Fruit fly (Drosophila melanogaster) whole organism, embryonic: Measurements from ENCODE around the gene CG32371.

Source experiments
- ATbp ChIP-seq: fragments of 200-800 bp; sonication (Bioruptor generic); optimal IDR thresholded peaks from 2 replicates; lab custom pipeline; 2017; ENCODE audit warnings: missing biosample characterization, mild to moderate bottlenecking, missing genetic modification characterization, missing genetic modification reagents
- BEAF-32 ChIP-seq: fragments of 200-800 bp; sonication (Bioruptor generic); optimal IDR thresholded peaks from 3 replicates; lab custom pipeline; 2017; ENCODE audit warnings: missing biosample characterization, missing genetic modification characterization, mild to moderate bottlenecking, moderate library complexity, missing genetic modification reagents
- CG10147 ChIP-seq: fragments of 200-800 bp; sonication (Bioruptor generic); optimal IDR thresholded peaks from 2 replicates; lab custom pipeline; 2019; ENCODE audit warnings: missing biosample characterization, mild to moderate bottlenecking, missing genetic modification characterization, moderate library complexity
- CG10267 ChIP-seq: fragments of 200-800 bp; sonication (Bioruptor generic); optimal IDR thresholded peaks from 2 replicates; lab custom pipeline; 2018; ENCODE audit warnings: missing biosample characterization, mild to moderate bottlenecking, missing genetic modification characterization, moderate library complexity
- CG10366 ChIP-seq: fragments of 200-800 bp; sonication (Bioruptor generic); IDR thresholded peaks from 2 replicates; pipeline ENCODE4 v1.3.6; 2022; ENCODE audit warnings: missing biosample characterization, missing genetic modification characterization
- CG11093 ChIP-seq: fragments of 200-800 bp; sonication (Bioruptor generic); IDR thresholded peaks from 3 replicates; pipeline ENCODE4 v1.3.6; 2022; ENCODE audit warnings: missing biosample characterization, missing genetic modification characterization
- CG13123 ChIP-seq: fragments of 200-800 bp; sonication (Bioruptor generic); optimal IDR thresholded peaks from 2 replicates; lab custom pipeline; 2016; ENCODE audit warnings: missing biosample characterization, missing genetic modification characterization
- CG13894 ChIP-seq: fragments of 200-800 bp; sonication (Bioruptor generic); optimal IDR thresholded peaks from 3 replicates; lab custom pipeline; 2018; ENCODE audit warnings: missing biosample characterization, mild to moderate bottlenecking, missing genetic modification characterization, moderate library complexity
- CG14860 ChIP-seq: fragments of 200-800 bp; sonication (Bioruptor generic); IDR thresholded peaks from 3 replicates; pipeline ENCODE4 v1.3.6; 2022; ENCODE audit warnings: missing biosample characterization, missing genetic modification characterization; ENCODE audit not compliant: partially characterized antibody
- CG14965 ChIP-seq: fragments of 200-800 bp; sonication (Bioruptor generic); optimal IDR thresholded peaks from 2 replicates; lab custom pipeline; 2016; ENCODE audit warnings: missing biosample characterization, missing genetic modification characterization, borderline replicate concordance
- CG15514 ChIP-seq: fragments of 200-800 bp; sonication (Bioruptor generic); optimal IDR thresholded peaks from 3 replicates; lab custom pipeline; 2017; ENCODE audit warnings: missing biosample characterization, missing genetic modification characterization, mild to moderate bottlenecking, moderate library complexity, missing genetic modification reagents
- CG15601 ChIP-seq: fragments of 200-800 bp; sonication (Bioruptor generic); optimal IDR thresholded peaks from 3 replicates; lab custom pipeline; 2019; ENCODE audit warnings: missing biosample characterization, mild to moderate bottlenecking, missing genetic modification characterization, moderate library complexity
- CG18599 ChIP-seq: fragments of 200-800 bp; sonication (Bioruptor generic); optimal IDR thresholded peaks from 3 replicates; lab custom pipeline; 2017; ENCODE audit warnings: missing biosample characterization, missing genetic modification characterization, mild to moderate bottlenecking, moderate library complexity, missing genetic modification reagents
- CG2116 ChIP-seq: fragments of 200-800 bp; sonication (Bioruptor generic); optimal IDR thresholded peaks from 3 replicates; lab custom pipeline; 2018; ENCODE audit warnings: missing biosample characterization, mild to moderate bottlenecking, missing genetic modification characterization
- CG2678 ChIP-seq: fragments of 200-800 bp; sonication (Bioruptor generic); optimal IDR thresholded peaks from 3 replicates; lab custom pipeline; 2019; ENCODE audit warnings: missing biosample characterization, mild to moderate bottlenecking, missing genetic modification characterization, moderate library complexity
- CG3726 ChIP-seq: fragments of 200-800 bp; sonication (Bioruptor generic); IDR thresholded peaks from 3 replicates; pipeline ENCODE4, ENCODE4 v1.3.6; 2022; ENCODE audit warnings: missing biosample characterization, missing genetic modification characterization
- CG6765 ChIP-seq: fragments of 200-800 bp; sonication (Bioruptor generic); optimal IDR thresholded peaks from 3 replicates; lab custom pipeline; 2017; ENCODE audit warnings: missing biosample characterization, mild to moderate bottlenecking, missing genetic modification characterization
- CG6813 ChIP-seq: fragments of 200-800 bp; sonication (Bioruptor generic); optimal IDR thresholded peaks from 2 replicates; lab custom pipeline; 2017; ENCODE audit warnings: missing biosample characterization, missing genetic modification characterization, mild to moderate bottlenecking, moderate library complexity, missing genetic modification reagents
- CG7963 ChIP-seq: fragments of 200-800 bp; sonication (Bioruptor generic); IDR thresholded peaks from 3 replicates; pipeline ENCODE4 v1.3.6; 2022; ENCODE audit warnings: missing biosample characterization, missing genetic modification characterization; ENCODE audit not compliant: partially characterized antibody
- CG9609 ChIP-seq: fragments of 200-800 bp; sonication (Bioruptor generic); optimal IDR thresholded peaks from 3 replicates; lab custom pipeline; 2016; ENCODE audit warnings: missing biosample characterization, missing genetic modification characterization
- CG9797 ChIP-seq: fragments of 200-800 bp; sonication (Bioruptor generic); optimal IDR thresholded peaks from 3 replicates; lab custom pipeline; 2018; ENCODE audit warnings: missing biosample characterization, mild to moderate bottlenecking, missing genetic modification characterization
- Doc3 ChIP-seq: fragments of 200-800 bp; sonication (Bioruptor generic); IDR thresholded peaks from 3 replicates; pipeline ENCODE4 v1.3.6; 2022; ENCODE audit warnings: missing biosample characterization, missing genetic modification characterization; ENCODE audit not compliant: partially characterized antibody
- E2f1 ChIP-seq: fragments of 200-800 bp; sonication (Bioruptor generic); IDR thresholded peaks from 2 replicates; pipeline ENCODE4 v1.3.6; 2022; ENCODE audit warnings: missing biosample characterization, missing genetic modification characterization
- Myb ChIP-seq: fragments of 200-800 bp; sonication (Bioruptor generic); optimal IDR thresholded peaks from 2 replicates; lab custom pipeline; 2016; ENCODE audit warnings: missing biosample characterization, missing genetic modification characterization
- NC2α ChIP-seq: fragments of 200-800 bp; sonication (Bioruptor generic); optimal IDR thresholded peaks from 2 replicates; lab custom pipeline; 2016; ENCODE audit warnings: missing biosample characterization, missing genetic modification characterization
- Opbp ChIP-seq: fragments of 200-800 bp; sonication (Bioruptor generic); IDR thresholded peaks from 3 replicates; pipeline ENCODE4 v1.3.6; 2022; ENCODE audit warnings: missing biosample characterization, missing genetic modification characterization; ENCODE audit not compliant: partially characterized antibody
- Scr ChIP-seq: fragments of 200-800 bp; sonication (Bioruptor generic); IDR thresholded peaks from 2 replicates; pipeline ENCODE4 v1.3.6; 2022; ENCODE audit warnings: missing biosample characterization, missing genetic modification characterization; ENCODE audit not compliant: partially characterized antibody
- TFAM ChIP-seq: fragments of 200-800 bp; sonication (Bioruptor generic); optimal IDR thresholded peaks from 2 replicates; lab custom pipeline; 2017; ENCODE audit warnings: missing biosample characterization, missing genetic modification characterization, inconsistent platforms
- amos ChIP-seq: fragments of 200-800 bp; sonication (Bioruptor generic); IDR thresholded peaks from 2 replicates; pipeline ENCODE4 v1.3.6; 2022; ENCODE audit warnings: missing biosample characterization, missing genetic modification characterization; ENCODE audit not compliant: partially characterized antibody
- crp ChIP-seq, 2 experiments: fragments of 200-800 bp; sonication (Bioruptor generic); optimal IDR thresholded peaks; 2 replicates in 1 of 2; 3 replicates in 1 of 2; lab custom pipeline; 2017; ENCODE audit warnings: missing biosample characterization in 2 of 2, missing genetic modification characterization in 2 of 2, mild to moderate bottlenecking in 1 of 2, moderate library complexity in 1 of 2
- dmrt11E ChIP-seq: fragments of 200-800 bp; sonication (Bioruptor generic); optimal IDR thresholded peaks from 3 replicates; lab custom pipeline; 2018; ENCODE audit warnings: missing biosample characterization, mild to moderate bottlenecking, missing genetic modification characterization, moderate library complexity
- ems ChIP-seq: fragments of 200-800 bp; sonication (Bioruptor generic); optimal IDR thresholded peaks from 3 replicates; lab custom pipeline; 2016; ENCODE audit warnings: missing biosample characterization, missing genetic modification characterization
- gfzf ChIP-seq: fragments of 200-800 bp; sonication (Bioruptor generic); optimal IDR thresholded peaks from 2 replicates; lab custom pipeline; 2016; ENCODE audit warnings: missing biosample characterization, mild to moderate bottlenecking, missing genetic modification characterization, moderate library complexity
- hbn ChIP-seq: fragments of 200-800 bp; sonication (Bioruptor generic); IDR thresholded peaks from 2 replicates; pipeline ENCODE4 v1.3.6; 2022; ENCODE audit warnings: missing biosample characterization, missing genetic modification characterization; ENCODE audit not compliant: partially characterized antibody
- kay ChIP-seq: fragments of 200-800 bp; sonication (Bioruptor generic); optimal IDR thresholded peaks from 2 replicates; lab custom pipeline; 2016; ENCODE audit warnings: missing biosample characterization, missing genetic modification characterization
- nerfin-2 ChIP-seq: fragments of 200-800 bp; sonication (Bioruptor generic); IDR thresholded peaks from 2 replicates; pipeline ENCODE4 v1.3.6; 2022; ENCODE audit warnings: missing biosample characterization, missing genetic modification characterization; ENCODE audit not compliant: partially characterized antibody
- odd ChIP-seq: fragments of 200-800 bp; sonication (Bioruptor generic); optimal IDR thresholded peaks from 2 replicates; lab custom pipeline; 2017; ENCODE audit warnings: missing biosample characterization, mild to moderate bottlenecking, missing genetic modification characterization
- pzg ChIP-seq: fragments of 200-800 bp; sonication (Bioruptor generic); optimal IDR thresholded peaks from 3 replicates; lab custom pipeline; 2018; ENCODE audit warnings: missing biosample characterization, mild to moderate bottlenecking, missing genetic modification characterization, moderate library complexity
- row ChIP-seq: fragments of 200-800 bp; sonication (Bioruptor generic); IDR thresholded peaks from 3 replicates; pipeline ENCODE4 v1.3.6; 2022; ENCODE audit warnings: missing biosample characterization, missing genetic modification characterization
- sc ChIP-seq, 3 experiments: fragments of >200 bp in 2 of 3; fragments of 200-800 bp in 1 of 3; sonication (Bioruptor generic) in 1 of 3; optimal IDR thresholded peaks; 2 replicates in 2 of 3; 3 replicates in 1 of 3; lab custom pipeline; 2017; ENCODE audit warnings: mild to moderate bottlenecking in 1 of 3, missing biosample characterization in 1 of 3, missing genetic modification characterization in 1 of 3, missing genetic modification reagents in 1 of 3
- slbo ChIP-seq: fragments of 200-800 bp; sonication (Bioruptor generic); IDR thresholded peaks from 2 replicates; pipeline ENCODE4 v1.3.6; 2022; ENCODE audit warnings: missing biosample characterization, missing genetic modification characterization
- sna ChIP-seq: fragments of 200-800 bp; sonication (Bioruptor generic); IDR thresholded peaks from 2 replicates; pipeline ENCODE4 v1.3.6; 2022; ENCODE audit warnings: missing biosample characterization, missing genetic modification characterization; ENCODE audit not compliant: partially characterized antibody
- toy ChIP-seq: fragments of 200-800 bp; sonication (Bioruptor generic); IDR thresholded peaks from 2 replicates; pipeline ENCODE4 v1.3.6; 2022; ENCODE audit warnings: missing biosample characterization, missing genetic modification characterization
- trem ChIP-seq: fragments of 200-800 bp; optimal IDR thresholded peaks from 3 replicates; lab custom pipeline; 2019; ENCODE audit warnings: missing biosample characterization, mild to moderate bottlenecking, missing genetic modification characterization, moderate library complexity
- usp ChIP-seq: fragments of >200 bp; optimal IDR thresholded peaks from 2 replicates; lab custom pipeline; 2017; ENCODE audit warnings: missing biosample characterization, missing genetic modification characterization
- vvl ChIP-seq: fragments of 200-800 bp; sonication (Bioruptor generic); IDR thresholded peaks from 2 replicates; pipeline ENCODE4 v1.3.6; 2022; ENCODE audit warnings: missing biosample characterization, missing genetic modification characterization

Gene CG32371

DNA sequence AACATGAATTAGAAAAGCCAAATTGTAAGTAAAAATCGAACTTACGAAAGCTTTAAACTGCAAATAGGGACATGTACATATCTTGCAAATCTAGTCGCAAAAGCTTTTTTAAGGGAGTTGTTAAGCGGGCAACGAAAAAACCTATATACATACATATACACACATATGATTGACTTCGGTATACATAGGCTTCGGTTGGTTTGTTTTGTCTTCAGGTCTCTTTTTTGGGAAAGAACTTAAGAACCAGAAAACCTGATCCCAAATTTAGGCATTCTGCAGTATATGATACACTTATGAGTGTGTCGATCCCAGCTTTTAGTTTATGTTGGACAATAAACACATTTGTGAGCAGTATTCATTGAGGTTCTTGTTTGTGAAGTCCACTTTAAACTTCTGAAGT lies 41.5 kb downstream of the CG32371 start:
- TF ChIP-seq TFAM: no peak
- TF ChIP-seq NC2α (GFP tag; lab: Kevin White, UChicago): no peak
- peak; percentile 93 for TF ChIP-seq CG13894
- TF ChIP-seq, all 482 proteins: peak for 1

DNA sequence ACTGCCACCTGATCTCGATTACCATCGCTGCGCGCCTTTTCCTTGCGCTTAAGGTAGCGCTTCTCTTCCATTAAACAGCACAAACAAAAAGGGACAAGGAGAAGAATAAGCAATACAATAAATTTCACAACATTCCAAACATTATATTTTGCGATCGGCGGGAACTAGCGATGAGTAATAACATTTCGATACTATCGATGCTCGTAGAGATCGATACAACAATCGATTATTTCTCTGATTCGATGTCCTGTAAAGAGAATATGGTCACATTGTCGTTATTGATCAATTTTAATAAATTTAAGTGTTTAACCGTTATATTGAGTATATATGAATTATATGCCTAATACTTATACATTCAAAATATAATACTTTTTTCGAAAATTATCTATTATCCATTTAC lies 41.9 kb downstream of the CG32371 start, which contains the start of gene CG7457:
Gene CG7457, minus strand, starts transcription at position 189 of the 400 bp plus-strand sequence.
- peak; percentile 97 for TF ChIP-seq Opbp
- TF ChIP-seq Myb (GFP tag; lab: Kevin White, UChicago): peak; percentile 69
- TF ChIP-seq CG7963 (GFP tag; lab: Robert Waterston, UW): peak; percentile 90
- no peak for TF ChIP-seq CG13894
- TF ChIP-seq toy (GFP tag; lab: Robert Waterston, UW): no peak
- TF ChIP-seq CG13123: no peak
- no peak for TF ChIP-seq sc (optimal IDR thresholded peaks at IDR 0.05; lab: Kevin White, UChicago)
- no peak for TF ChIP-seq sc (GFP tag; optimal IDR thresholded peaks at IDR 0.05; lab: Kevin White, UChicago)
- TF ChIP-seq CG14860: peak; percentile 92
- TF ChIP-seq gfzf (GFP tag; lab: Kevin White, UChicago): peak; percentile 50
- no peak for TF ChIP-seq CG11093 (GFP tag; lab: Robert Waterston, UW)
- peak; percentile 30 for TF ChIP-seq trem (tag; lab: Kevin White, UChicago)
- TF ChIP-seq CG10267 (tag; lab: Kevin White, UChicago): peak; percentile 10
- peak; percentile 18; the same call in 1 of the 2 replicates for TF ChIP-seq slbo (GFP tag; lab: Robert Waterston, UW)
- TF ChIP-seq CG14965 (GFP tag; lab: Kevin White, UChicago): no peak
- peak; percentile 95 for TF ChIP-seq Scr (GFP tag; lab: Robert Waterston, UW)
- TF ChIP-seq CG2678 (tag; lab: Kevin White, UChicago): no peak
- TF ChIP-seq pzg: peak; percentile 46
- TF ChIP-seq E2f1 (GFP tag; lab: Robert Waterston, UW): no peak
- peak; percentile 59 for TF ChIP-seq CG2116 (GFP tag; lab: Kevin White, UChicago)
- TF ChIP-seq CG15601 (tag; lab: Kevin White, UChicago): peak; percentile 54
- no peak for TF ChIP-seq CG9609
- TF ChIP-seq nerfin-2 (GFP tag; lab: Robert Waterston, UW): peak; percentile 86
- no peak for TF ChIP-seq usp (GFP tag; lab: Kevin White, UChicago)
- TF ChIP-seq vvl (GFP tag; lab: Robert Waterston, UW): peak; percentile 75
- TF ChIP-seq CG15514 (GFP tag; lab: Kevin White, UChicago): peak; percentile 15
- no peak for TF ChIP-seq CG6765
- peak; percentile 93 for TF ChIP-seq Doc3 (GFP tag; lab: Robert Waterston, UW)
- peak; percentile 93 for TF ChIP-seq hbn
- TF ChIP-seq CG6813 (GFP tag; lab: Kevin White, UChicago): no peak
- no peak for TF ChIP-seq CG10147
- peak; percentile 90 for TF ChIP-seq BEAF-32 (GFP tag; lab: Kevin White, UChicago)
- no peak for TF ChIP-seq CG3726
- no peak for TF ChIP-seq kay (GFP tag; lab: Kevin White, UChicago)
- no peak for TF ChIP-seq odd (GFP tag; lab: Kevin White, UChicago)
- TF ChIP-seq ems (GFP tag; lab: Kevin White, UChicago): no peak
- peak; percentile 37 for TF ChIP-seq CG9797 (GFP tag; lab: Kevin White, UChicago)
- TF ChIP-seq ATbp (GFP tag; lab: Kevin White, UChicago): no peak
- peak; percentile 44; the same call in 2 of the 3 replicates for TF ChIP-seq row
- peak in 1 of 2 experiments; percentile 23 for TF ChIP-seq crp (GFP tag; optimal IDR thresholded peaks at IDR 0.05; lab: Kevin White, UChicago)
- peak; percentile 93 for TF ChIP-seq sna
- peak; percentile 96 for TF ChIP-seq amos
- TF ChIP-seq dmrt11E (tag; lab: Kevin White, UChicago): no peak
- no peak for TF ChIP-seq CG10366 (GFP tag; lab: Robert Waterston, UW)
- TF ChIP-seq CG18599 (GFP tag; lab: Kevin White, UChicago): no peak
